Fruit fly (Drosophila melanogaster) whole organism, embryonic: ENCODE measurements around the gene CG33523.

Experiments
- Ada2b ChIP-seq: fragments of 200-800 bp; sonication (Bioruptor generic); IDR thresholded peaks from 2 replicates; pipeline ENCODE4 v1.3.6; 2022; ENCODE audit warnings: missing biosample characterization, missing genetic modification characterization
- B-H2 ChIP-seq: fragments of 200-800 bp; sonication (Bioruptor generic); optimal IDR thresholded peaks from 2 replicates; lab custom pipeline; 2018; ENCODE audit warnings: missing biosample characterization, mild to moderate bottlenecking, missing genetic modification characterization
- CG10267 ChIP-seq: fragments of 200-800 bp; sonication (Bioruptor generic); optimal IDR thresholded peaks from 2 replicates; lab custom pipeline; 2018; ENCODE audit warnings: missing biosample characterization, mild to moderate bottlenecking, missing genetic modification characterization, moderate library complexity
- CG10565 ChIP-seq: fragments of 200-800 bp; sonication (Bioruptor generic); optimal IDR thresholded peaks from 3 replicates; lab custom pipeline; 2016; ENCODE audit warnings: missing biosample characterization, mild to moderate bottlenecking, missing genetic modification characterization
- CG12236 ChIP-seq: fragments of 200-800 bp; sonication (Bioruptor generic); optimal IDR thresholded peaks from 2 replicates; lab custom pipeline; 2016; ENCODE audit warnings: missing biosample characterization, missing genetic modification characterization
- CG12391 ChIP-seq: fragments of 200-800 bp; sonication (Bioruptor generic); optimal IDR thresholded peaks from 3 replicates; lab custom pipeline; 2018; ENCODE audit warnings: missing biosample characterization, mild to moderate bottlenecking, missing genetic modification characterization, moderate library complexity
- CG13296 ChIP-seq: fragments of 200-800 bp; sonication (Bioruptor generic); optimal IDR thresholded peaks from 3 replicates; lab custom pipeline; 2018; ENCODE audit warnings: missing biosample characterization, mild to moderate bottlenecking, missing genetic modification characterization
- CG16779 ChIP-seq: fragments of 200-800 bp; sonication (Bioruptor generic); IDR thresholded peaks from 2 replicates; pipeline ENCODE4 v1.3.6; 2022; ENCODE audit warnings: missing biosample characterization, missing genetic modification characterization
- CG16813 ChIP-seq: fragments of 200-800 bp; sonication (Bioruptor generic); IDR thresholded peaks from 3 replicates; pipeline ENCODE4 v1.3.6; 2022; ENCODE audit warnings: missing biosample characterization, missing genetic modification characterization; ENCODE audit not compliant: partially characterized antibody
- CG2129 ChIP-seq: fragments of 200-800 bp; sonication (Bioruptor generic); IDR thresholded peaks from 2 replicates; pipeline ENCODE4 v1.3.6; 2022; ENCODE audit warnings: missing biosample characterization, missing genetic modification characterization; ENCODE audit not compliant: partially characterized antibody
- CG2199 ChIP-seq: fragments of 200-800 bp; sonication (Bioruptor generic); IDR thresholded peaks from 3 replicates; pipeline ENCODE4 v1.3.6; 2022; ENCODE audit warnings: missing biosample characterization, missing genetic modification characterization
- CG32532 ChIP-seq: fragments of 200-800 bp; sonication (Bioruptor generic); IDR thresholded peaks from 2 replicates; pipeline ENCODE4 v1.3.6; 2022; ENCODE audit warnings: missing biosample characterization, missing genetic modification characterization
- CG3281 ChIP-seq: fragments of 200-800 bp; sonication (Bioruptor generic); optimal IDR thresholded peaks from 3 replicates; lab custom pipeline; 2017; ENCODE audit warnings: missing biosample characterization, mild to moderate bottlenecking, missing genetic modification characterization
- CG33557 ChIP-seq: fragments of 200-800 bp; sonication (Bioruptor generic); optimal IDR thresholded peaks from 2 replicates; lab custom pipeline; 2019; ENCODE audit warnings: missing biosample characterization, mild to moderate bottlenecking, missing genetic modification characterization, moderate library complexity
- CG3726 ChIP-seq: fragments of 200-800 bp; sonication (Bioruptor generic); IDR thresholded peaks from 3 replicates; pipeline ENCODE4, ENCODE4 v1.3.6; 2022; ENCODE audit warnings: missing biosample characterization, missing genetic modification characterization
- CG4282 ChIP-seq: fragments of 200-800 bp; sonication (Bioruptor generic); optimal IDR thresholded peaks from 2 replicates; lab custom pipeline; 2016; ENCODE audit warnings: missing biosample characterization, missing genetic modification characterization
- CG4328 ChIP-seq: fragments of 200-800 bp; sonication (Bioruptor generic); optimal IDR thresholded peaks from 3 replicates; lab custom pipeline; 2017; ENCODE audit warnings: missing biosample characterization, missing genetic modification reagents, missing genetic modification characterization
- CG4730 ChIP-seq: fragments of 200-800 bp; sonication (Bioruptor generic); IDR thresholded peaks from 2 replicates; pipeline ENCODE4 v1.3.6; 2022; ENCODE audit warnings: missing biosample characterization, missing genetic modification characterization
- CG7372 ChIP-seq: fragments of 200-800 bp; sonication (Bioruptor generic); IDR thresholded peaks from 2 replicates; pipeline ENCODE4 v1.3.6; 2022; ENCODE audit warnings: missing biosample characterization, missing genetic modification characterization
- CG8281 ChIP-seq: fragments of 200-800 bp; sonication (Bioruptor generic); optimal IDR thresholded peaks from 2 replicates; lab custom pipeline; 2018; ENCODE audit warnings: missing biosample characterization, mild to moderate bottlenecking, missing genetic modification characterization, moderate library complexity
- CG8359 ChIP-seq: fragments of 200-800 bp; sonication (Bioruptor generic); optimal IDR thresholded peaks from 2 replicates; lab custom pipeline; 2017; ENCODE audit warnings: missing biosample characterization, mild to moderate bottlenecking, missing genetic modification characterization, borderline replicate concordance
- CG8388 ChIP-seq: fragments of 200-800 bp; sonication (Bioruptor generic); optimal IDR thresholded peaks from 2 replicates; lab custom pipeline; 2019; ENCODE audit warnings: missing biosample characterization, mild to moderate bottlenecking, missing genetic modification characterization, moderate library complexity
- CG9817 ChIP-seq: fragments of 200-800 bp; sonication (Bioruptor generic); optimal IDR thresholded peaks from 2 replicates; lab custom pipeline; 2018; ENCODE audit warnings: missing biosample characterization, mild to moderate bottlenecking, missing genetic modification characterization, moderate library complexity
- D ChIP-seq, 2 experiments: fragments of 200-800 bp in 1 of 2; fragments of >200 bp in 1 of 2; sonication (Bioruptor generic) in 1 of 2; optimal IDR thresholded peaks; 2 replicates in 1 of 2; 3 replicates in 1 of 2; lab custom pipeline; 2017; ENCODE audit warnings: mild to moderate bottlenecking in 1 of 2, missing biosample characterization in 1 of 2, missing genetic modification characterization in 1 of 2, missing genetic modification reagents in 1 of 2
- Dbx ChIP-seq: fragments of 200-800 bp; sonication (Bioruptor generic); IDR thresholded peaks from 3 replicates; pipeline ENCODE4 v1.3.6; 2022; ENCODE audit warnings: missing biosample characterization, missing genetic modification characterization
- Dip2 ChIP-seq: fragments of 200-800 bp; sonication (Bioruptor generic); IDR thresholded peaks from 2 replicates; pipeline ENCODE4 v1.3.6; 2022; ENCODE audit warnings: missing biosample characterization, missing genetic modification characterization
- Doc2 ChIP-seq: fragments of 200-800 bp; sonication (Bioruptor generic); IDR thresholded peaks from 2 replicates; pipeline ENCODE4 v1.3.6; 2022; ENCODE audit warnings: missing biosample characterization, missing genetic modification characterization
- Doc3 ChIP-seq: fragments of 200-800 bp; sonication (Bioruptor generic); IDR thresholded peaks from 3 replicates; pipeline ENCODE4 v1.3.6; 2022; ENCODE audit warnings: missing biosample characterization, missing genetic modification characterization; ENCODE audit not compliant: partially characterized antibody
- E2f2 ChIP-seq: fragments of 200-800 bp; sonication (Bioruptor generic); IDR thresholded peaks from 2 replicates; pipeline ENCODE4 v1.3.6; 2022; ENCODE audit warnings: missing biosample characterization, missing genetic modification characterization
- Gsc ChIP-seq: fragments of 200-800 bp; sonication (Bioruptor generic); IDR thresholded peaks from 2 replicates; pipeline ENCODE4 v1.3.6; 2022; ENCODE audit warnings: missing biosample characterization, missing genetic modification characterization
- Hmr ChIP-seq: fragments of 200-800 bp; sonication (Bioruptor generic); optimal IDR thresholded peaks from 3 replicates; lab custom pipeline; 2017; ENCODE audit warnings: mild to moderate bottlenecking, missing biosample characterization, missing genetic modification reagents, missing genetic modification characterization
- Neu2 ChIP-seq: fragments of 200-800 bp; sonication (Bioruptor generic); optimal IDR thresholded peaks from 3 replicates; lab custom pipeline; 2016; ENCODE audit warnings: missing biosample characterization, missing genetic modification characterization, borderline replicate concordance
- NfI ChIP-seq: fragments of 200-800 bp; sonication (Bioruptor generic); optimal IDR thresholded peaks from 3 replicates; lab custom pipeline; 2018; ENCODE audit warnings: missing biosample characterization, mild to moderate bottlenecking, missing genetic modification characterization, moderate library complexity
- PHDP ChIP-seq: fragments of 200-800 bp; sonication (Bioruptor generic); optimal IDR thresholded peaks from 3 replicates; lab custom pipeline; 2018; ENCODE audit warnings: missing biosample characterization, mild to moderate bottlenecking, missing genetic modification characterization, moderate library complexity
- al ChIP-seq: fragments of 200-800 bp; sonication (Bioruptor generic); IDR thresholded peaks from 2 replicates; pipeline ENCODE4 v1.3.6; 2022; ENCODE audit warnings: missing biosample characterization, missing genetic modification characterization
- ase ChIP-seq: fragments of 200-800 bp; sonication (Bioruptor generic); IDR thresholded peaks from 3 replicates; pipeline ENCODE4 v1.3.6; 2022; ENCODE audit warnings: missing biosample characterization, missing genetic modification characterization
- bbx ChIP-seq: fragments of 200-800 bp; sonication (Bioruptor generic); IDR thresholded peaks from 2 replicates; pipeline ENCODE4 v1.3.6; 2022; ENCODE audit warnings: missing biosample characterization, missing genetic modification characterization; ENCODE audit not compliant: partially characterized antibody
- bigmax ChIP-seq: fragments of 200-800 bp; sonication (Bioruptor generic); optimal IDR thresholded peaks from 2 replicates; lab custom pipeline; 2018; ENCODE audit warnings: missing biosample characterization, mild to moderate bottlenecking, missing genetic modification characterization
- grau ChIP-seq: fragments of 200-800 bp; optimal IDR thresholded peaks from 3 replicates; lab custom pipeline; 2019; ENCODE audit warnings: missing biosample characterization, mild to moderate bottlenecking, missing genetic modification characterization, moderate library complexity
- jigr1 ChIP-seq: fragments of 200-800 bp; sonication (Bioruptor generic); IDR thresholded peaks from 3 replicates; pipeline ENCODE4 v1.3.6; 2022; ENCODE audit warnings: missing biosample characterization, missing genetic modification characterization
- knrl ChIP-seq: fragments of 200-800 bp; sonication (Bioruptor generic); IDR thresholded peaks from 3 replicates; pipeline ENCODE4 v1.3.6; 2022; ENCODE audit warnings: missing biosample characterization, missing genetic modification characterization; ENCODE audit not compliant: partially characterized antibody
- mirr ChIP-seq: fragments of 200-800 bp; sonication (Bioruptor generic); optimal IDR thresholded peaks from 3 replicates; lab custom pipeline; 2018; ENCODE audit warnings: missing biosample characterization, mild to moderate bottlenecking, missing genetic modification characterization
- mld ChIP-seq: fragments of 200-800 bp; sonication (Bioruptor generic); IDR thresholded peaks from 3 replicates; pipeline ENCODE4 v1.3.6; 2022; ENCODE audit warnings: missing biosample characterization, missing genetic modification characterization; ENCODE audit not compliant: partially characterized antibody
- nmo ChIP-seq: fragments of 200-800 bp; sonication (Bioruptor generic); optimal IDR thresholded peaks from 2 replicates; lab custom pipeline; 2018; ENCODE audit warnings: missing biosample characterization, mild to moderate bottlenecking, missing genetic modification characterization, moderate library complexity
- pum ChIP-seq: fragments of 200-800 bp; sonication (Bioruptor generic); optimal IDR thresholded peaks from 2 replicates; lab custom pipeline; 2016; ENCODE audit warnings: missing biosample characterization, missing genetic modification characterization
- row ChIP-seq: fragments of 200-800 bp; sonication (Bioruptor generic); IDR thresholded peaks from 3 replicates; pipeline ENCODE4 v1.3.6; 2022; ENCODE audit warnings: missing biosample characterization, missing genetic modification characterization

Gene CG33523

dm6 chr3L:5926015-5926988 is 2.6 kb downstream of the CG33523 start (continued):
- TF ChIP-seq CG8359 (no peak), Doc2 (GFP tag; lab: Robert Waterston, UW) (no peak), mld (GFP tag; lab: Robert Waterston, UW) (no peak), Ada2b (0 out of 2 replicates have a peak, but pooled peaks have one; percentile 10), CG4328 (GFP tag; lab: Kevin White, UChicago) (no peak), CG4730 (GFP tag; lab: Robert Waterston, UW) (no peak), D (optimal IDR thresholded peaks at IDR 0.05; lab: Kevin White, UChicago) (no peak), D (GFP tag; optimal IDR thresholded peaks at IDR 0.05; lab: Kevin White, UChicago) (no peak), Doc3 (GFP tag; lab: Robert Waterston, UW) (no peak), Dbx (GFP tag; lab: Robert Waterston, UW) (no peak), CG8281 (tag; lab: Kevin White, UChicago) (no peak), pum (GFP tag; lab: Kevin White, UChicago) (no peak), CG4282 (GFP tag; lab: Kevin White, UChicago) (no peak), CG32532 (GFP tag; lab: Robert Waterston, UW) (no peak), grau (tag; lab: Kevin White, UChicago) (peak; percentile 67), al (no peak), mirr (GFP tag; lab: Kevin White, UChicago) (no peak), PHDP (tag; lab: Kevin White, UChicago) (peak; percentile 61), CG16779 (GFP tag; lab: Robert Waterston, UW) (no peak), CG13296 (GFP tag; lab: Kevin White, UChicago) (no peak), Hmr (GFP tag; lab: Kevin White, UChicago) (peak; percentile 42), row (peak; percentile 55; the same call in 2 of the 3 replicates), CG16813 (GFP tag; lab: Robert Waterston, UW) (no peak), CG12391 (tag; lab: Kevin White, UChicago) (peak; percentile 61), jigr1 (GFP tag; lab: Robert Waterston, UW) (no peak), Dip2 (GFP tag; lab: Robert Waterston, UW) (no peak), CG9817 (tag; lab: Kevin White, UChicago) (peak; percentile 2), bigmax (GFP tag; lab: Kevin White, UChicago) (no peak), B-H2 (GFP tag; lab: Kevin White, UChicago) (no peak), NfI (peak; percentile 45), CG7372 (no peak), CG12236 (GFP tag; lab: Kevin White, UChicago) (peak; percentile 5), ase (GFP tag; lab: Robert Waterston, UW) (0 out of 3 replicates have a peak, but pooled peaks have one; percentile 20), Neu2 (GFP tag; lab: Kevin White, UChicago) (no peak), CG8388 (GFP tag; lab: Kevin White, UChicago) (peak; percentile 69), Gsc (GFP tag; lab: Robert Waterston, UW) (no peak), CG3726 (GFP tag; lab: Robert Waterston, UW) (no peak), E2f2 (GFP tag; lab: Robert Waterston, UW) (0 out of 2 replicates have a peak, but pooled peaks have one; percentile 14), CG2129 (GFP tag; lab: Robert Waterston, UW) (no peak), CG3281 (GFP tag; lab: Kevin White, UChicago) (no peak), knrl (GFP tag; lab: Robert Waterston, UW) (no peak), CG33557 (no peak), nmo (GFP tag; lab: Kevin White, UChicago) (peak; percentile 65), CG10565 (no peak), bbx (GFP tag; lab: Robert Waterston, UW) (peak; percentile 24; the same call in 1 of the 2 replicates), CG10267 (tag; lab: Kevin White, UChicago) (no peak), CG2199 (GFP tag; lab: Robert Waterston, UW) (no peak)
